Fruit fly (Drosophila melanogaster) whole organism, embryonic: ENCODE results near the gene CG12643.

ENCODE experiments used
- Adf1 ChIP-seq: fragments of 200-800 bp; sonication (Bioruptor generic); IDR thresholded peaks from 2 replicates; pipeline ENCODE4 v1.3.6; 2022; ENCODE audit warnings: missing biosample characterization, missing genetic modification characterization
- Aef1 ChIP-seq: fragments of 200-800 bp; sonication (Bioruptor generic); IDR thresholded peaks from 3 replicates; pipeline ENCODE4 v1.3.6; 2022; ENCODE audit warnings: missing biosample characterization, missing genetic modification characterization
- Blimp-1 ChIP-seq: fragments of 200-800 bp; sonication (Bioruptor generic); optimal IDR thresholded peaks from 3 replicates; lab custom pipeline; 2018; ENCODE audit warnings: missing biosample characterization, missing genetic modification characterization, mild to moderate bottlenecking, moderate library complexity, missing genetic modification reagents
- CG10366 ChIP-seq: fragments of 200-800 bp; sonication (Bioruptor generic); IDR thresholded peaks from 2 replicates; pipeline ENCODE4 v1.3.6; 2022; ENCODE audit warnings: missing biosample characterization, missing genetic modification characterization
- CG11504 ChIP-seq: fragments of 200-800 bp; sonication (Bioruptor generic); optimal IDR thresholded peaks from 3 replicates; lab custom pipeline; 2019; ENCODE audit warnings: missing biosample characterization, mild to moderate bottlenecking, missing genetic modification characterization, moderate library complexity
- CG13775 ChIP-seq: fragments of 200-800 bp; sonication (Bioruptor generic); optimal IDR thresholded peaks from 3 replicates; lab custom pipeline; 2017; ENCODE audit warnings: missing biosample characterization, mild to moderate bottlenecking, missing genetic modification characterization
- CG14014 ChIP-seq: fragments of 200-800 bp; sonication (Bioruptor generic); IDR thresholded peaks from 2 replicates; pipeline ENCODE4 v1.3.6; 2022; ENCODE audit warnings: missing biosample characterization, missing genetic modification characterization
- CG18011 ChIP-seq: fragments of 200-800 bp; sonication (Bioruptor generic); optimal IDR thresholded peaks from 2 replicates; lab custom pipeline; 2017; ENCODE audit warnings: missing biosample characterization, missing genetic modification characterization, mild to moderate bottlenecking, moderate library complexity, missing genotype
- CG18599 ChIP-seq: fragments of 200-800 bp; sonication (Bioruptor generic); optimal IDR thresholded peaks from 3 replicates; lab custom pipeline; 2017; ENCODE audit warnings: missing biosample characterization, missing genetic modification characterization, mild to moderate bottlenecking, moderate library complexity, missing genetic modification reagents
- CG2120 ChIP-seq: fragments of 200-800 bp; sonication (Bioruptor generic); optimal IDR thresholded peaks from 3 replicates; lab custom pipeline; 2016; ENCODE audit warnings: missing biosample characterization, missing genetic modification characterization
- CG2678 ChIP-seq: fragments of 200-800 bp; sonication (Bioruptor generic); optimal IDR thresholded peaks from 3 replicates; lab custom pipeline; 2019; ENCODE audit warnings: missing biosample characterization, mild to moderate bottlenecking, missing genetic modification characterization, moderate library complexity
- CG31365 ChIP-seq: fragments of 200-800 bp; sonication (Bioruptor generic); optimal IDR thresholded peaks from 2 replicates; lab custom pipeline; 2018; ENCODE audit warnings: missing biosample characterization, mild to moderate bottlenecking, missing genetic modification characterization
- CG3726 ChIP-seq: fragments of 200-800 bp; sonication (Bioruptor generic); IDR thresholded peaks from 3 replicates; pipeline ENCODE4, ENCODE4 v1.3.6; 2022; ENCODE audit warnings: missing biosample characterization, missing genetic modification characterization
- CG43689 ChIP-seq: fragments of 200-800 bp; sonication (Bioruptor generic); IDR thresholded peaks from 2 replicates; pipeline ENCODE4 v1.3.6; 2022; ENCODE audit warnings: missing biosample characterization, missing genetic modification characterization
- CG6175 ChIP-seq: fragments of 200-800 bp; sonication (Bioruptor generic); IDR thresholded peaks from 3 replicates; pipeline ENCODE4 v1.3.6; 2022; ENCODE audit warnings: missing biosample characterization, missing genetic modification characterization
- CG6272 ChIP-seq: fragments of 200-800 bp; sonication (Bioruptor generic); IDR thresholded peaks from 2 replicates; pipeline ENCODE4 v1.3.6; 2022; ENCODE audit warnings: missing biosample characterization, missing genetic modification characterization
- CG7839 ChIP-seq: fragments of 200-800 bp; sonication (Bioruptor generic); optimal IDR thresholded peaks from 3 replicates; lab custom pipeline; 2018; ENCODE audit warnings: missing biosample characterization, mild to moderate bottlenecking, missing genetic modification characterization, moderate library complexity
- Deaf1 ChIP-seq: fragments of 200-800 bp; optimal IDR thresholded peaks from 3 replicates; lab custom pipeline; 2019; ENCODE audit warnings: missing biosample characterization, mild to moderate bottlenecking, missing genetic modification characterization, moderate library complexity
- Dref ChIP-seq: fragments of 200-800 bp; sonication (Bioruptor generic); IDR thresholded peaks from 2 replicates; pipeline ENCODE4 v1.3.6; 2022; ENCODE audit warnings: missing biosample characterization, missing genetic modification characterization
- Drgx ChIP-seq: fragments of 200-800 bp; sonication (Bioruptor generic); IDR thresholded peaks from 2 replicates; pipeline ENCODE4 v1.3.6; 2022; ENCODE audit warnings: missing biosample characterization, missing genetic modification characterization
- Ets65A ChIP-seq: fragments of 200-800 bp; sonication (Bioruptor generic); peaks from one replicate; lab custom pipeline; 2016; ENCODE audit warnings: missing biosample characterization, missing genetic modification characterization
- Med ChIP-seq: fragments of 200-800 bp; sonication (Bioruptor generic); peaks from one replicate; lab custom pipeline; 2016; ENCODE audit warnings: missing biosample characterization, missing genetic modification characterization, mild to moderate bottlenecking, inconsistent platforms, moderate library complexity
- Meics ChIP-seq: fragments of 200-800 bp; sonication (Bioruptor generic); optimal IDR thresholded peaks from 2 replicates; lab custom pipeline; 2017; ENCODE audit warnings: missing biosample characterization, mild to moderate bottlenecking, missing genetic modification characterization
- Mrtf ChIP-seq: fragments of 200-800 bp; sonication (Bioruptor generic); IDR thresholded peaks from 3 replicates; pipeline ENCODE4 v1.3.6; 2022; ENCODE audit warnings: missing biosample characterization, missing genetic modification characterization
- Sox102F ChIP-seq: fragments of 200-800 bp; sonication (Bioruptor generic); optimal IDR thresholded peaks from 2 replicates; lab custom pipeline; 2018; ENCODE audit warnings: missing biosample characterization, mild to moderate bottlenecking, missing genetic modification characterization, moderate library complexity
- TFAM ChIP-seq: fragments of 200-800 bp; sonication (Bioruptor generic); optimal IDR thresholded peaks from 2 replicates; lab custom pipeline; 2017; ENCODE audit warnings: missing biosample characterization, missing genetic modification characterization, inconsistent platforms
- Taf1 ChIP-seq: fragments of 200-800 bp; sonication (Bioruptor generic); IDR thresholded peaks from 2 replicates; pipeline ENCODE4 v1.3.6; 2022; ENCODE audit warnings: missing biosample characterization, missing genetic modification characterization
- Trl ChIP-seq, 3 experiments: fragments of >200 bp in 2 of 3; fragments of 200-800 bp in 1 of 3; sonication (Bioruptor generic) in 1 of 3; optimal IDR thresholded peaks; 2 replicates in 1 of 3; 3 replicates in 2 of 3; lab custom pipeline; 2016 to 2017; ENCODE audit warnings: missing biosample characterization in 1 of 3, missing genetic modification characterization in 1 of 3
- ab ChIP-seq: fragments of 200-800 bp; sonication (Bioruptor generic); optimal IDR thresholded peaks from 2 replicates; lab custom pipeline; 2016; ENCODE audit warnings: missing biosample characterization, missing genetic modification characterization
- abd-A ChIP-seq: fragments of 200-800 bp; sonication (Bioruptor generic); optimal IDR thresholded peaks from 3 replicates; lab custom pipeline; 2019; ENCODE audit warnings: missing biosample characterization, mild to moderate bottlenecking, missing genetic modification characterization, moderate library complexity
- aop ChIP-seq: fragments of 200-800 bp; sonication (Bioruptor generic); IDR thresholded peaks from 2 replicates; pipeline ENCODE4 v1.3.6; 2022; ENCODE audit warnings: missing biosample characterization, missing genetic modification characterization
- cato ChIP-seq: fragments of 200-800 bp; sonication (Bioruptor generic); optimal IDR thresholded peaks from 2 replicates; lab custom pipeline; 2016; ENCODE audit warnings: missing biosample characterization, missing genetic modification characterization, borderline replicate concordance
- crol ChIP-seq: fragments of 200-800 bp; sonication (Bioruptor generic); IDR thresholded peaks from 2 replicates; pipeline ENCODE4 v1.3.6; 2022; ENCODE audit warnings: missing biosample characterization, missing genetic modification characterization
- ewg ChIP-seq: fragments of 200-800 bp; sonication (Bioruptor generic); optimal IDR thresholded peaks from 3 replicates; lab custom pipeline; 2017; ENCODE audit warnings: mild to moderate bottlenecking, missing biosample characterization, missing genetic modification reagents, missing genetic modification characterization
- fd3F ChIP-seq: fragments of 200-800 bp; sonication (Bioruptor generic); optimal IDR thresholded peaks from 2 replicates; lab custom pipeline; 2018; ENCODE audit warnings: missing biosample characterization, mild to moderate bottlenecking, missing genetic modification characterization, moderate library complexity
- grau ChIP-seq: fragments of 200-800 bp; optimal IDR thresholded peaks from 3 replicates; lab custom pipeline; 2019; ENCODE audit warnings: missing biosample characterization, mild to moderate bottlenecking, missing genetic modification characterization, moderate library complexity
- gt ChIP-seq: fragments of 200-800 bp; sonication (Bioruptor generic); IDR thresholded peaks from 2 replicates; pipeline ENCODE4 v1.3.6; 2022; ENCODE audit warnings: missing biosample characterization, missing genetic modification characterization
- ham ChIP-seq: fragments of 200-800 bp; sonication (Bioruptor generic); IDR thresholded peaks from 2 replicates; pipeline ENCODE4 v1.3.6; 2022; ENCODE audit warnings: missing biosample characterization, missing genetic modification characterization
- insv ChIP-seq, 2 experiments: fragments of 200-800 bp; sonication (Bioruptor generic); optimal IDR thresholded peaks; 3 replicates each; lab custom pipeline; 2016 to 2018; ENCODE audit warnings: missing biosample characterization in 2 of 2, missing genetic modification characterization in 2 of 2
- jing ChIP-seq: fragments of 200-800 bp; sonication (Bioruptor generic); optimal IDR thresholded peaks from 2 replicates; lab custom pipeline; 2018; ENCODE audit warnings: missing biosample characterization, mild to moderate bottlenecking, missing genetic modification characterization
- knrl ChIP-seq: fragments of 200-800 bp; sonication (Bioruptor generic); IDR thresholded peaks from 3 replicates; pipeline ENCODE4 v1.3.6; 2022; ENCODE audit warnings: missing biosample characterization, missing genetic modification characterization; ENCODE audit not compliant: partially characterized antibody
- luna ChIP-seq: fragments of 200-800 bp; sonication (Bioruptor generic); optimal IDR thresholded peaks from 2 replicates; lab custom pipeline; 2016; ENCODE audit warnings: missing biosample characterization, missing genetic modification characterization
- maf-S ChIP-seq: fragments of 200-800 bp; sonication (Bioruptor generic); optimal IDR thresholded peaks from 2 replicates; lab custom pipeline; 2016; ENCODE audit warnings: missing biosample characterization, missing genetic modification characterization
- nerfin-2 ChIP-seq: fragments of 200-800 bp; sonication (Bioruptor generic); IDR thresholded peaks from 2 replicates; pipeline ENCODE4 v1.3.6; 2022; ENCODE audit warnings: missing biosample characterization, missing genetic modification characterization; ENCODE audit not compliant: partially characterized antibody
- p53 ChIP-seq: fragments of 200-800 bp; sonication (Bioruptor generic); optimal IDR thresholded peaks from 2 replicates; lab custom pipeline; 2016; ENCODE audit warnings: missing biosample characterization, missing genetic modification characterization
- pita ChIP-seq: fragments of 200-800 bp; sonication (Bioruptor generic); optimal IDR thresholded peaks from 2 replicates; lab custom pipeline; 2017; ENCODE audit warnings: missing biosample characterization, mild to moderate bottlenecking, missing genetic modification characterization
- schlank ChIP-seq: fragments of 200-800 bp; sonication (Bioruptor generic); optimal IDR thresholded peaks from 2 replicates; lab custom pipeline; 2018; ENCODE audit warnings: missing biosample characterization, mild to moderate bottlenecking, missing genetic modification characterization
- sens ChIP-seq: fragments of 200-800 bp; sonication (Bioruptor generic); peaks from one replicate; lab custom pipeline; 2016; ENCODE audit warnings: missing biosample characterization, missing genetic modification characterization
- slou ChIP-seq: fragments of 200-800 bp; sonication (Bioruptor generic); optimal IDR thresholded peaks from 3 replicates; lab custom pipeline; 2016; ENCODE audit warnings: missing biosample characterization, missing genetic modification characterization
- ssp ChIP-seq: fragments of 200-800 bp; sonication (Bioruptor generic); IDR thresholded peaks from 2 replicates; pipeline ENCODE4 v1.3.6; 2022; ENCODE audit warnings: missing biosample characterization, missing genetic modification characterization
- tgo ChIP-seq: fragments of 200-800 bp; sonication (Bioruptor generic); IDR thresholded peaks from 3 replicates; pipeline ENCODE4 v1.3.6; 2022; ENCODE audit warnings: missing biosample characterization, missing genetic modification characterization

CG12643 gene

dm6 chrX:10261172-10261571, 3.9 kb downstream of the CG12643 start:
- TF ChIP-seq CG18599 (GFP tag; lab: Kevin White, UChicago): no peak
- TF ChIP-seq CG31365 (tag; lab: Kevin White, UChicago): peak; percentile 77
- TF ChIP-seq Med (GFP tag; lab: Kevin White, UChicago): peak; percentile 39
- TF ChIP-seq Deaf1: peak; percentile 64
- peak; percentile 32; the same call in 1 of the 2 replicates for TF ChIP-seq crol
- peak in 1 of 2 experiments; percentile 18 for TF ChIP-seq Trl (optimal IDR thresholded peaks at IDR 0.05; lab: Kevin White, UChicago)
- TF ChIP-seq Trl (GFP tag; optimal IDR thresholded peaks at IDR 0.05; lab: Kevin White, UChicago): no peak
- TF ChIP-seq schlank: no peak
- no peak for TF ChIP-seq CG13775 (GFP tag; lab: Kevin White, UChicago)
- TF ChIP-seq CG18011: no peak
- peak; percentile 17 for TF ChIP-seq Ets65A
- peak; percentile 7 for TF ChIP-seq sens
- no peak for TF ChIP-seq gt (GFP tag; lab: Robert Waterston, UW)
- 0 out of 2 replicates have a peak, but pooled peaks have one; percentile 11 for TF ChIP-seq Drgx
- TF ChIP-seq CG43689 (GFP tag; lab: Robert Waterston, UW): no peak
- TF ChIP-seq pita (GFP tag; lab: Kevin White, UChicago): no peak
- TF ChIP-seq Adf1: peak; percentile 80
- TF ChIP-seq CG10366 (GFP tag; lab: Robert Waterston, UW): no peak
- TF ChIP-seq Dref (GFP tag; lab: Robert Waterston, UW): 0 out of 2 replicates have a peak, but pooled peaks have one; percentile 18
- TF ChIP-seq ewg (GFP tag; lab: Kevin White, UChicago): peak; percentile 16

dm6 chrX:10259524-10259923, 5.5 kb downstream of the CG12643 start:
- TF ChIP-seq abd-A (tag; lab: Kevin White, UChicago): no peak
- TF ChIP-seq ab (GFP tag; lab: Kevin White, UChicago): no peak
- TF ChIP-seq fd3F (GFP tag; lab: Kevin White, UChicago): no peak
- no peak for TF ChIP-seq Blimp-1 (GFP tag; lab: Kevin White, UChicago)
- no peak for TF ChIP-seq nerfin-2 (GFP tag; lab: Robert Waterston, UW)
- peak; percentile 29 for TF ChIP-seq CG11504 (tag; lab: Kevin White, UChicago)
- TF ChIP-seq Mrtf (GFP tag; lab: Robert Waterston, UW): no peak
- TF ChIP-seq slou (GFP tag; lab: Kevin White, UChicago): no peak
- no peak for TF ChIP-seq aop (GFP tag; lab: Robert Waterston, UW)
- TF ChIP-seq jing: no peak
- TF ChIP-seq p53 (GFP tag; lab: Kevin White, UChicago): no peak
- TF ChIP-seq CG3726 (GFP tag; lab: Robert Waterston, UW): no peak
- TF ChIP-seq tgo (GFP tag; lab: Robert Waterston, UW): 0 out of 3 replicates have a peak, but pooled peaks have one; percentile 29
- TF ChIP-seq CG2678 (tag; lab: Kevin White, UChicago): peak; percentile 33
- no peak for TF ChIP-seq TFAM
- TF ChIP-seq CG6175 (GFP tag; lab: Robert Waterston, UW): no peak
- TF ChIP-seq luna: no peak
- TF ChIP-seq knrl (GFP tag; lab: Robert Waterston, UW): no peak
- peak; percentile 26 for TF ChIP-seq CG2120 (GFP tag; lab: Kevin White, UChicago)
- TF ChIP-seq Aef1: no peak
- peak; percentile 28 for TF ChIP-seq CG7839 (tag; lab: Kevin White, UChicago)
- TF ChIP-seq ssp (GFP tag; lab: Robert Waterston, UW): no peak
- TF ChIP-seq CG6272 (GFP tag; lab: Robert Waterston, UW): no peak
- no peak for TF ChIP-seq cato (GFP tag; lab: Kevin White, UChicago)
- TF ChIP-seq CG14014 (GFP tag; lab: Robert Waterston, UW): no peak
- TF ChIP-seq Med (GFP tag; lab: Kevin White, UChicago): peak; percentile 82
- peak; percentile 16 for TF ChIP-seq Meics (GFP tag; lab: Kevin White, UChicago)
- TF ChIP-seq grau (tag; lab: Kevin White, UChicago): peak; percentile 8
- no peak for TF ChIP-seq maf-S (GFP tag; lab: Kevin White, UChicago)
- no peak for TF ChIP-seq insv (GFP tag; optimal IDR thresholded peaks at IDR 0.05; lab: Kevin White, UChicago)
- peak; percentile 7 for TF ChIP-seq Sox102F (GFP tag; lab: Kevin White, UChicago)
- TF ChIP-seq Taf1 (GFP tag; lab: Robert Waterston, UW): no peak
- TF ChIP-seq ham (GFP tag; lab: Robert Waterston, UW): no peak
